Worm (Caenorhabditis elegans): ENCODE measurements around the gene C49C8.8.
A peak's percentile ranks its signal among the peaks of the same experiment; 100 is the strongest.

C49C8.8 gene

ce11 chrIV:8687605-8688191 lies 35.8 kb downstream of the C49C8.8 start, which contains the start of gene snrp-3:
Gene snrp-3 (minus strand): TSS chrIV:8687810.
- TF ChIP-seq ceh-19 (GFP tag; optimal IDR thresholded peaks at IDR 0.05) (no peak), ceh-34 (tag; optimal IDR thresholded peaks at IDR 0.05) (peak; percentile 9), T23F11.4 (GFP tag; optimal IDR thresholded peaks at IDR 0.05) (no peak), ceh-2 (tag; optimal IDR thresholded peaks at IDR 0.05) (no peak), che-1 (tag; optimal IDR thresholded peaks at IDR 0.05) (no peak), ceh-31 (tag; optimal IDR thresholded peaks at IDR 0.05) (no peak), fkh-6 (tag; optimal IDR thresholded peaks at IDR 0.05) (no peak), pag-3 (tag; optimal IDR thresholded peaks at IDR 0.05; ENCODE audit: borderline replicate concordance) (no peak), ceh-14 (tag; optimal IDR thresholded peaks at IDR 0.05) (peak; percentile 12), C08G9.2 (tag; optimal IDR thresholded peaks at IDR 0.05) (no peak), lin-11 (tag; optimal IDR thresholded peaks at IDR 0.05) (no peak), pha-4 (tag; optimal IDR thresholded peaks at IDR 0.05) (no peak), unc-3 (GFP tag; conservative IDR thresholded peaks at IDR 0.05) (no peak), unc-3 (tag; optimal IDR thresholded peaks at IDR 0.05) (no peak), hlh-30 (tag; optimal IDR thresholded peaks at IDR 0.05; ENCODE audit: insufficient read depth) (peak; percentile 80), ceh-9 (tag; optimal IDR thresholded peaks at IDR 0.05) (no peak), rnt-1 (tag; optimal IDR thresholded peaks at IDR 0.05) (no peak), sox-2 (GFP tag; IDR thresholded peaks at IDR 0.05) (no peak), tbx-7 (tag; optimal IDR thresholded peaks at IDR 0.05) (no peak), eyg-1 (tag; optimal IDR thresholded peaks at IDR 0.05) (no peak), ztf-16 (tag; optimal IDR thresholded peaks at IDR 0.05) (no peak), elt-2 (tag; optimal IDR thresholded peaks at IDR 0.05) (peak; percentile 12), sdc-2 (tag; optimal IDR thresholded peaks at IDR 0.05) (no peak), unc-55 (GFP tag; optimal IDR thresholded peaks at IDR 0.05) (peak; percentile 42), ama-1 (optimal IDR thresholded peaks at IDR 0.05) (peak; percentile 8), ceh-18 (tag; optimal IDR thresholded peaks at IDR 0.05) (peak; percentile 60), K09A11.1 (tag; optimal IDR thresholded peaks at IDR 0.05; ENCODE audit: insufficient read depth) (no peak), hlh-6 (tag; optimal IDR thresholded peaks at IDR 0.05) (no peak), pat-9 (tag; optimal IDR thresholded peaks at IDR 0.05) (no peak), syd-9 (tag; optimal IDR thresholded peaks at IDR 0.05) (no peak), Y22D7AL.16 (tag; optimal IDR thresholded peaks at IDR 0.05) (no peak), fax-1 (tag; optimal IDR thresholded peaks at IDR 0.05) (no peak), sox-4 (tag; optimal IDR thresholded peaks at IDR 0.05) (no peak), lim-6 (tag; optimal IDR thresholded peaks at IDR 0.05) (no peak), ceh-22 (tag; optimal IDR thresholded peaks at IDR 0.05) (no peak), dve-1 (tag; optimal IDR thresholded peaks at IDR 0.05) (peak; percentile 19), ceh-6 (GFP tag; optimal IDR thresholded peaks at IDR 0.05) (no peak), pqm-1 (tag; optimal IDR thresholded peaks at IDR 0.05) (no peak), ref-2 (tag; optimal IDR thresholded peaks at IDR 0.05) (no peak), tbx-2 (tag; optimal IDR thresholded peaks at IDR 0.05) (peak; percentile 8), nfya-1 (tag; optimal IDR thresholded peaks at IDR 0.05) (peak; percentile 63), madf-2 (tag; optimal IDR thresholded peaks at IDR 0.05) (no peak), unc-42 (tag; optimal IDR thresholded peaks at IDR 0.05) (peak; percentile 56), ceh-30 (tag; optimal IDR thresholded peaks at IDR 0.05) (no peak), ceh-24 (tag; optimal IDR thresholded peaks at IDR 0.05) (no peak), nhr-232 (tag; optimal IDR thresholded peaks at IDR 0.05) (no peak), nhr-11 (tag; optimal IDR thresholded peaks at IDR 0.05) (no peak), ttx-3 (tag; optimal IDR thresholded peaks at IDR 0.05) (no peak), pros-1 (tag; optimal IDR thresholded peaks at IDR 0.05) (no peak), zip-5 (tag; optimal IDR thresholded peaks at IDR 0.05) (no peak), unc-86 (tag; optimal IDR thresholded peaks at IDR 0.05) (no peak)
